In genomic region chrX:11633278-11633677, ce11 we compare ENCODE assay signal across 3 worm cellular contexts.
A peak's percentile ranks its signal among the peaks of the same experiment; 100 is the strongest.
TF ChIP-seq lines count a peak whose summit lies in the region.

No protein-coding gene starts in this region.

TF ChIP-seq in whole organism, L3 larva, 47 proteins besides CTCF, POLR2A, EP300 and RAD21:
- TF ChIP-seq ceh-9 (tag; optimal IDR thresholded peaks at IDR 0.05; lab: Kevin White, UChicago) (no peak), ztf-11 (tag; optimal IDR thresholded peaks at IDR 0.05; lab: Kevin White, UChicago) (no peak), nhr-237 (tag; optimal IDR thresholded peaks at IDR 0.05; lab: Kevin White, UChicago) (no peak), nhr-76 (tag; optimal IDR thresholded peaks at IDR 0.05; lab: Kevin White, UChicago) (no peak), snpc-4 (tag; optimal IDR thresholded peaks at IDR 0.05; lab: Kevin White, UChicago) (no peak), fkh-10 (GFP tag; optimal IDR thresholded peaks at IDR 0.05; lab: Kevin White, UChicago) (peak; percentile 51)

TF ChIP-seq in whole organism, L4 larva, 104 proteins besides CTCF, POLR2A, EP300 and RAD21:
- TF ChIP-seq dmd-9 (GFP tag; IDR thresholded peaks at IDR 0.05; lab: Robert Waterston, UW) (no peak), ces-1 (GFP tag; optimal IDR thresholded peaks at IDR 0.05; lab: Kevin White, UChicago) (peak; percentile 62), fos-1 (tag; optimal IDR thresholded peaks at IDR 0.05; lab: Kevin White, UChicago) (no peak), lsy-2 (tag; optimal IDR thresholded peaks at IDR 0.05; lab: Kevin White, UChicago) (no peak), Y5F2A.4 (GFP tag; optimal IDR thresholded peaks at IDR 0.05; lab: Kevin White, UChicago) (no peak), fkh-10 (GFP tag; optimal IDR thresholded peaks at IDR 0.05; lab: Kevin White, UChicago) (peak; percentile 14), hmg-1.1 (GFP tag; IDR thresholded peaks at IDR 0.05; lab: Robert Waterston, UW) (no peak), dpl-1 (GFP tag; optimal IDR thresholded peaks at IDR 0.05; lab: Kevin White, UChicago) (no peak), mep-1 (tag; optimal IDR thresholded peaks at IDR 0.05; lab: Kevin White, UChicago) (no peak), F10B5.3 (tag; optimal IDR thresholded peaks at IDR 0.05; lab: Kevin White, UChicago) (no peak), nhr-10 (tag; optimal IDR thresholded peaks at IDR 0.05; lab: Kevin White, UChicago) (no peak), saeg-2 (GFP tag; IDR thresholded peaks at IDR 0.05; lab: Robert Waterston, UW) (no peak)

TF ChIP-seq in whole organism, mixed stage, embryonic, 35 proteins besides CTCF, POLR2A, EP300 and RAD21:
- no peak for TF ChIP-seq mab-5 (tag; optimal IDR thresholded peaks at IDR 0.05; lab: Kevin White, UChicago)
- TF ChIP-seq ces-1 (GFP tag; optimal IDR thresholded peaks at IDR 0.05; lab: Kevin White, UChicago): peak; percentile 33
- no peak for TF ChIP-seq drap-1 (GFP tag; optimal IDR thresholded peaks at IDR 0.05; lab: Kevin White, UChicago)
- no peak for TF ChIP-seq mep-1 (tag; optimal IDR thresholded peaks at IDR 0.05; lab: Kevin White, UChicago)
- TF ChIP-seq nhr-28 (tag; optimal IDR thresholded peaks at IDR 0.05; lab: Kevin White, UChicago): no peak

Comparison
In these comparisons a context has a peak if more than half of its experiments do, and no peak if none do; other contexts are left out.
1. Of the 28 proteins assayed by ChIP-seq in both whole organism, L4 larva and whole organism, L3 larva: peak only in whole organism, L4 larva: none; only in whole organism, L3 larva: none; in both: fkh-10; in neither: 27.